Fruit fly (Drosophila melanogaster): ENCODE results near the gene CG11380.

Gene CG11380

DNA sequence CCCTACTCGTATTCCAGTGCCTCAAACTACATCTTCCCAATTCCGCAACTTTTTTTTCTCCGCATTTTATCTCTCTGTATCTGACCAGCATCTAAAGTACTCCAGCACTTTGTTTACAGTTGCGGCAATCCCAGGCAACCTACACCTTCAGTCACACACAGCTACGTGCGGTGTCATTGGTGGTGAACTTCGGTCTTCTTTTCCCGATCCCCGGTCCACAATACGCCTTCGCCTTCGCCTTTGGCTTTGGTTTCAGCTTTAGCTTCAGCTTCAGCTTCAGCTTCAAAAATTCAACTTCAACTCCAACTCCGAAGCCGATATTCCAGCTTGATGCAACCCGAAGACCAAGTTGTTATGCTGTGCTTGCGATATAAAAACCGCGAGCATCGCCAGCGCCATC lies at the start of gene CG11380:
Gene CG11380 (plus strand): TSS at position 301 of the 400 bp plus-strand sequence.
- no peak for TF ChIP-seq sage (GFP tag; optimal IDR thresholded peaks at IDR 0.05)
- TF ChIP-seq CG32264 (GFP tag; optimal IDR thresholded peaks at IDR 0.05) = no peak
- TF ChIP-seq tai (GFP tag; optimal IDR thresholded peaks at IDR 0.05) = no peak
- no peak for TF ChIP-seq sv (GFP tag; optimal IDR thresholded peaks at IDR 0.05)
- no peak for TF ChIP-seq Hr78 (GFP tag; optimal IDR thresholded peaks at IDR 0.05)
- no peak for TF ChIP-seq CG9705 (GFP tag; optimal IDR thresholded peaks at IDR 0.05)
- no peak for TF ChIP-seq psq (GFP tag; optimal IDR thresholded peaks at IDR 0.05)
- no peak for TF ChIP-seq usp (GFP tag; optimal IDR thresholded peaks at IDR 0.05)
- no peak for TF ChIP-seq dmrt93B (GFP tag; optimal IDR thresholded peaks at IDR 0.05)
- TF ChIP-seq Dif (GFP tag; optimal IDR thresholded peaks at IDR 0.05; ENCODE audit: partially characterized antibody) = no peak
- TF ChIP-seq N (GFP tag; optimal IDR thresholded peaks at IDR 0.05) = no peak
- TF ChIP-seq Sp1 (GFP tag; optimal IDR thresholded peaks at IDR 0.05) = no peak
- no peak for TF ChIP-seq jim (GFP tag; optimal IDR thresholded peaks at IDR 0.05)
- no peak for TF ChIP-seq h (GFP tag; optimal IDR thresholded peaks at IDR 0.05)
- TF ChIP-seq Hr83 (GFP tag; optimal IDR thresholded peaks at IDR 0.05; ENCODE audit: poor library complexity, severe bottlenecking) = no peak
- TF ChIP-seq fru (GFP tag; optimal IDR thresholded peaks at IDR 0.05) = no peak

DNA sequence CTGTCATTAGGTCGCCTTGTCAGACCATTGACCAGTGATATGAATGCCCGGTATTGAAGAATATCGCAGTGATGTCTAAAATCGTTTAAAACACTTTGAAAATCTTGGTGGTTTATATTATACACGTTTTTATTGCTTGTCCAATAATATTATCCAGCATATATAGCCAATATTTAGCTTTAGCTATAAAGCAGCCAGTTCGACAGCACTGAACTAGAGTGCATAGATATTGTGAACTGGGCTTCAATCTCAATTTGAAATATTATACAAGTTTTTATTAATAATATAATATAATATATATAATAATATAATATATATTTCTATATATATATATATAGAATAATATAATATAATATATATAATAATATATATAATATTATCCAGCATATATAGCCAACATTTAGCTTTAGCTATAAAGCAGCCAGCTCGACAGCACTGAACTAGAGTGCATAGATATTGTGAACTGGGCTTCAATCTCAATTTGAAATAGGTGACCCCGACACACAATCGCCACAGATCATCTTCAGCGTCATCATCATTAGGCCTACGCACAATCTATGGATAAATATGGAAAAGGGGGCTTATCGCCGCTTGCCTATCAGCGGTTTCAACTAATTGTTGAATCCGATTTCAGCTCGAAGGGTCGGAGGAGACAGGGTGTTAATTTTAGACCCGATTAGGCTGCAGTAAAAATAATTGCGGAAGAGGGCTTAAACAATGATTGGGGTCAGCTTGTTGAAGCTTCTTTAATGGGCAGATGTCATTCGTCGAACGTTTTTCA lies 48.4 kb upstream of the CG11380 start:
- TF ChIP-seq Hr78 (GFP tag; optimal IDR thresholded peaks at IDR 0.05) (no peak), CG32264 (GFP tag; optimal IDR thresholded peaks at IDR 0.05) (no peak), Vsx2 (GFP tag; optimal IDR thresholded peaks at IDR 0.05; ENCODE audit: partially characterized antibody) (no peak), Sp1 (GFP tag; optimal IDR thresholded peaks at IDR 0.05) (no peak), woc (GFP tag; optimal IDR thresholded peaks at IDR 0.05) (no peak), CrebA (GFP tag; optimal IDR thresholded peaks at IDR 0.05; ENCODE audit: borderline replicate concordance) (no peak), Rel (GFP tag; optimal IDR thresholded peaks at IDR 0.05) (no peak), Rel (tag; optimal IDR thresholded peaks at IDR 0.05) (no peak)

- no peak for TF ChIP-seq CG9705 (GFP tag; optimal IDR thresholded peaks at IDR 0.05)
- TF ChIP-seq Dif (GFP tag; optimal IDR thresholded peaks at IDR 0.05; ENCODE audit: partially characterized antibody) = no peak
- no peak for TF ChIP-seq dsf (GFP tag; optimal IDR thresholded peaks at IDR 0.05; ENCODE audit: borderline replicate concordance)
- TF ChIP-seq Abd-B (GFP tag; optimal IDR thresholded peaks at IDR 0.05) = no peak
- TF ChIP-seq brk (GFP tag; optimal IDR thresholded peaks at IDR 0.05) = no peak
- no peak for TF ChIP-seq Rel (GFP tag; optimal IDR thresholded peaks at IDR 0.05)
- TF ChIP-seq Rel (tag; optimal IDR thresholded peaks at IDR 0.05) = no peak
- TF ChIP-seq Mio (GFP tag; optimal IDR thresholded peaks at IDR 0.05) = no peak
- no peak for TF ChIP-seq CrebA (GFP tag; optimal IDR thresholded peaks at IDR 0.05; ENCODE audit: borderline replicate concordance)
- TF ChIP-seq sv (GFP tag; optimal IDR thresholded peaks at IDR 0.05) = no peak
- no peak for TF ChIP-seq foxo (GFP tag; optimal IDR thresholded peaks at IDR 0.05)
- TF ChIP-seq Hr83 (GFP tag; optimal IDR thresholded peaks at IDR 0.05; ENCODE audit: poor library complexity, severe bottlenecking) = no peak
- TF ChIP-seq dl (GFP tag; optimal IDR thresholded peaks at IDR 0.05; ENCODE audit: insufficient read depth in 1 of 2, partially characterized antibody in 2 of 2) = no peak
Observed at dm6 chrX:1145344-1145743, 45.8 kb upstream of the CG11380 start, which contains the start of gene CG14628. CG14628 (plus strand) TSS chrX:1145644.

dm6 chrX:1161913-1162439 lies 29.1 kb upstream of the CG11380 start, which contains the start of gene eIF4E7:
eIF4E7 (minus strand) TSS chrX:1162389.
- TF ChIP-seq ey (GFP tag; optimal IDR thresholded peaks at IDR 0.05) (no peak), jim (GFP tag; optimal IDR thresholded peaks at IDR 0.05) (no peak), dsf (GFP tag; optimal IDR thresholded peaks at IDR 0.05; ENCODE audit: borderline replicate concordance) (no peak), Sp1 (GFP tag; optimal IDR thresholded peaks at IDR 0.05) (no peak), Abd-B (GFP tag; optimal IDR thresholded peaks at IDR 0.05) (no peak), Jra (GFP tag; optimal IDR thresholded peaks at IDR 0.05) (no peak), HLH106 (tag; optimal IDR thresholded peaks at IDR 0.05) (no peak), brk (GFP tag; optimal IDR thresholded peaks at IDR 0.05) (no peak), Dif (GFP tag; optimal IDR thresholded peaks at IDR 0.05; ENCODE audit: partially characterized antibody) (no peak), br (GFP tag; optimal IDR thresholded peaks at IDR 0.05) (no peak), Hnf4 (GFP tag; optimal IDR thresholded peaks at IDR 0.05) (no peak), lola (GFP tag; optimal IDR thresholded peaks at IDR 0.05) (no peak)
